Worm (Caenorhabditis elegans) whole organism, L4/young adult: ENCODE results near the gene C07A4.3.

Source experiments
- W03F9.2 ChIP-seq: fragments of 150-350 bp; optimal IDR thresholded peaks from 2 replicates; lab custom pipeline; 2014; ENCODE audit warnings: missing biosample characterization, missing genetic modification characterization
- dao-5 ChIP-seq: sonication (generic microtip); optimal IDR thresholded peaks from 2 replicates; lab custom pipeline; 2016; ENCODE audit warnings: missing genotype, missing genetic modification characterization, moderate library complexity, missing compliant biosample characterization
- him-1 ChIP-seq: sonication (generic microtip); optimal IDR thresholded peaks from 2 replicates; lab custom pipeline; 2016; ENCODE audit warnings: missing genotype, missing genetic modification reagents, missing genetic modification characterization, missing compliant biosample characterization

DNA sequence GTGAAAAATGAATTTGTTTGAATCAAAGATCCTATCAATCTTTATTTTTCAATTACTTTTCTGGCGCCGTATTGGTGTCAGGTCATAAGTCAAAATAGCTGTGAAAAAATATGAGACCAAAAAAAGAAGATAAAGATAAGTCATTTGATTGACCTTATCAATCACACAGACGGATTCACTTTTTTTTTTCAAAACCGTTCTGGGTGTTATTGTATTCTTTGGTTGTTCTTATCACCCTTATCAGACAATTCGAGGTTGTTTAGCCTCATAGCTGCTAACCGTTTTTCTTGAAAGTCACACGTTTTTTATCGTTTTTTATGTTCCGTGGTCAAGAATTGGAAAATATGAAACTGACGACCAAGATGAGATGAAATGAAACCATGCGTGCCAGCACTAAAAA lies 6.2 kb upstream of the C07A4.3 start:
- no peak for TF ChIP-seq him-1 (tag; lab: Kevin White, UChicago)
- no peak for TF ChIP-seq dao-5 (tag; lab: Kevin White, UChicago)
- TF ChIP-seq W03F9.2 (tag; lab: Kevin White, UChicago) = no peak
